Worm (Caenorhabditis elegans) whole organism, L1 larva: ENCODE measurements around the gene dap-3.
A peak's percentile ranks its signal among the peaks of the same experiment; 100 is the strongest.

ENCODE experiments used
- C16A3.4 ChIP-seq: fragments of 150-350 bp; optimal IDR thresholded peaks from 2 replicates; lab custom pipeline; 2014; ENCODE audit warnings: missing biosample characterization, missing genetic modification characterization
- C34B4.2 ChIP-seq: sonication (generic microtip); optimal IDR thresholded peaks from 2 replicates; lab custom pipeline; 2017; ENCODE audit warnings: mild to moderate bottlenecking, missing genetic modification characterization, missing compliant biosample characterization
- aha-1 ChIP-seq: fragments of 150-350 bp; optimal IDR thresholded peaks from 2 replicates; lab custom pipeline; 2014; ENCODE audit warnings: missing biosample characterization, missing genetic modification characterization
- alr-1 ChIP-seq: fragments of 200-800 bp; sonication (Bioruptor generic); optimal IDR thresholded peaks from 2 replicates; lab custom pipeline; 2018; ENCODE audit warnings: borderline replicate concordance, mild to moderate bottlenecking, missing genetic modification characterization, missing compliant biosample characterization
- aly-2 ChIP-seq: fragments of 150-350 bp; optimal IDR thresholded peaks from 2 replicates; lab custom pipeline; 2014; ENCODE audit warnings: missing biosample characterization, missing genetic modification characterization
- blmp-1 ChIP-seq: fragments of 150-350 bp; optimal IDR thresholded peaks from 2 replicates; lab custom pipeline; 2014; ENCODE audit warnings: missing biosample characterization, missing genetic modification characterization
- ceh-63 ChIP-seq: fragments of 200-800 bp; sonication (Bioruptor generic); optimal IDR thresholded peaks from 2 replicates; lab custom pipeline; 2018; ENCODE audit warnings: mild to moderate bottlenecking, missing genetic modification characterization, missing compliant biosample characterization
- ceh-82 ChIP-seq, 3 experiments: fragments of 150-350 bp in 1 of 3; sonication (generic microtip) in 2 of 3; optimal IDR thresholded peaks; 2 replicates each; lab custom pipeline; 2014 to 2017; ENCODE audit warnings: missing biosample characterization in 3 of 3, missing genetic modification characterization in 3 of 3
- dsc-1 ChIP-seq: sonication (generic microtip); optimal IDR thresholded peaks from 2 replicates; lab custom pipeline; 2016; ENCODE audit warnings: mild to moderate bottlenecking, missing genetic modification characterization, missing compliant biosample characterization
- efl-1 ChIP-seq, 4 experiments: fragments of 150-350 bp; optimal IDR thresholded peaks in 3 of 4; peaks in 1 of 4; 1 replicate in 1 of 4; 2 replicates in 3 of 4; lab custom pipeline; 2014; ENCODE audit warnings: missing biosample characterization in 2 of 4, missing genetic modification characterization in 2 of 4, missing genetic modification reagents in 2 of 4
- efl-3 ChIP-seq: fragments of 200-800 bp; sonication (Bioruptor generic); optimal IDR thresholded peaks from 2 replicates; lab custom pipeline; 2018; ENCODE audit warnings: mild to moderate bottlenecking, missing genetic modification characterization, missing compliant biosample characterization
- egl-13 ChIP-seq: sonication (generic microtip); optimal IDR thresholded peaks from 2 replicates; lab custom pipeline; 2016; ENCODE audit warnings: missing genotype, missing genetic modification reagents, missing genetic modification characterization, missing compliant biosample characterization
- elt-3 ChIP-seq, 6 experiments: fragments of 150-350 bp in 1 of 6; sonication (generic microtip); optimal IDR thresholded peaks; 2 replicates each; lab custom pipeline; 2017 to 2018; ENCODE audit warnings: missing biosample characterization in 6 of 6, missing genetic modification characterization in 6 of 6, inconsistent platforms in 1 of 6
- fkh-4 ChIP-seq: sonication (generic microtip); optimal IDR thresholded peaks from 2 replicates; lab custom pipeline; 2016; ENCODE audit warnings: missing compliant biosample characterization, missing genetic modification characterization, borderline replicate concordance
- fkh-8 ChIP-seq: sonication (generic microtip); optimal IDR thresholded peaks from 2 replicates; lab custom pipeline; 2016; ENCODE audit warnings: mild to moderate bottlenecking, missing genetic modification characterization, missing compliant biosample characterization
- fos-1 ChIP-seq: fragments of 150-350 bp; optimal IDR thresholded peaks from 2 replicates; lab custom pipeline; 2014; ENCODE audit warnings: missing biosample characterization, missing genetic modification characterization
- hlh-17 ChIP-seq: fragments of 200-800 bp; sonication (Bioruptor generic); optimal IDR thresholded peaks from 2 replicates; lab custom pipeline; 2018; ENCODE audit warnings: missing genetic modification characterization, mild to moderate bottlenecking, missing compliant biosample characterization, moderate library complexity, borderline replicate concordance
- hlh-4 ChIP-seq: sonication (generic microtip); optimal IDR thresholded peaks from 2 replicates; lab custom pipeline; 2016; ENCODE audit warnings: mild to moderate bottlenecking, missing genetic modification characterization, missing compliant biosample characterization
- hpl-2 ChIP-seq: fragments of 150-350 bp; optimal IDR thresholded peaks from 2 replicates; lab custom pipeline; 2014; ENCODE audit warnings: missing biosample characterization, missing genetic modification reagents, missing genetic modification characterization
- irx-1 ChIP-seq: sonication (generic microtip); optimal IDR thresholded peaks from 2 replicates; lab custom pipeline; 2016; ENCODE audit warnings: missing genetic modification characterization, missing compliant biosample characterization
- isw-1 ChIP-seq: fragments of 200-800 bp; sonication (Bioruptor generic); IDR thresholded peaks from 2 replicates; pipeline ENCODE4 v1.3.6; 2022; ENCODE audit warnings: missing genetic modification characterization, missing compliant biosample characterization
- jun-1 ChIP-seq: fragments of 150-350 bp; optimal IDR thresholded peaks from 2 replicates; lab custom pipeline; 2014; ENCODE audit warnings: missing biosample characterization, missing genetic modification reagents, missing genetic modification characterization
- lin-14 ChIP-seq: fragments of 200-800 bp; sonication (Bioruptor generic); optimal IDR thresholded peaks from 2 replicates; lab custom pipeline; 2018; ENCODE audit warnings: mild to moderate bottlenecking, missing genetic modification characterization, moderate library complexity, missing compliant biosample characterization
- lin-15B ChIP-seq: fragments of 150-350 bp; sonication (generic microtip); optimal IDR thresholded peaks from 3 replicates; lab custom pipeline; 2014; ENCODE audit warnings: missing biosample characterization, missing genetic modification characterization
- lin-35 ChIP-seq, 2 experiments: fragments of 150-350 bp; optimal IDR thresholded peaks; 2 replicates each; lab custom pipeline; 2014; ENCODE audit warnings: missing biosample characterization in 2 of 2, missing genetic modification characterization in 2 of 2, missing genetic modification reagents in 2 of 2
- lir-3 ChIP-seq: sonication (generic microtip); optimal IDR thresholded peaks from 2 replicates; lab custom pipeline; 2016; ENCODE audit warnings: mild to moderate bottlenecking, missing genetic modification characterization, moderate library complexity, missing compliant biosample characterization; ENCODE audit not compliant: poor library complexity
- mdl-1 ChIP-seq, 2 experiments: fragments of 150-350 bp; optimal IDR thresholded peaks; 2 replicates each; lab custom pipeline; 2014 to 2017; ENCODE audit warnings: missing biosample characterization in 2 of 2, missing genetic modification characterization in 2 of 2, inconsistent platforms in 1 of 2
- mef-2 ChIP-seq: fragments of 150-350 bp; optimal IDR thresholded peaks from 2 replicates; lab custom pipeline; 2014; ENCODE audit warnings: missing biosample characterization, missing genetic modification characterization
- mep-1 ChIP-seq: fragments of 150-350 bp; optimal IDR thresholded peaks from 2 replicates; lab custom pipeline; 2014; ENCODE audit warnings: missing biosample characterization, missing genetic modification characterization
- nhr-20 ChIP-seq: sonication (generic microtip); optimal IDR thresholded peaks from 2 replicates; lab custom pipeline; 2016; ENCODE audit warnings: mild to moderate bottlenecking, missing genetic modification characterization, missing compliant biosample characterization
- nhr-28 ChIP-seq: fragments of 150-350 bp; optimal IDR thresholded peaks from 2 replicates; lab custom pipeline; 2014; ENCODE audit warnings: missing biosample characterization, missing genetic modification characterization
- nhr-47 ChIP-seq: sonication (generic microtip); optimal IDR thresholded peaks from 2 replicates; lab custom pipeline; 2016; ENCODE audit warnings: mild to moderate bottlenecking, missing genetic modification characterization, moderate library complexity, missing compliant biosample characterization
- nhr-71 ChIP-seq: sonication (generic microtip); optimal IDR thresholded peaks from 2 replicates; lab custom pipeline; 2016; ENCODE audit warnings: mild to moderate bottlenecking, missing genetic modification characterization, moderate library complexity, missing compliant biosample characterization
- nhr-76 ChIP-seq: sonication (generic microtip); optimal IDR thresholded peaks from 2 replicates; lab custom pipeline; 2017; ENCODE audit warnings: missing biosample characterization, missing genetic modification characterization
- nhr-85 ChIP-seq: sonication (generic microtip); peaks from one replicate; lab custom pipeline; 2016; ENCODE audit warnings: missing genetic modification characterization, inconsistent platforms, missing compliant biosample characterization
- pag-3 ChIP-seq: sonication (generic microtip); optimal IDR thresholded peaks from 2 replicates; lab custom pipeline; 2017; ENCODE audit warnings: missing genetic modification characterization, mild to moderate bottlenecking, missing compliant biosample characterization, antibody characterized with exemption, borderline replicate concordance; ENCODE audit not compliant: insufficient read depth
- pax-3 ChIP-seq: fragments of 200-800 bp; sonication (Bioruptor generic); optimal IDR thresholded peaks from 2 replicates; lab custom pipeline; 2018; ENCODE audit warnings: mild to moderate bottlenecking, missing genetic modification characterization, moderate library complexity, missing compliant biosample characterization
- pqm-1 ChIP-seq: sonication (generic microtip); optimal IDR thresholded peaks from 3 replicates; lab custom pipeline; 2017; ENCODE audit warnings: missing biosample characterization, missing genetic modification characterization
- skn-1 ChIP-seq: fragments of 150-350 bp; optimal IDR thresholded peaks from 2 replicates; lab custom pipeline; 2014; ENCODE audit warnings: missing biosample characterization, missing genetic modification characterization
- snpc-4 ChIP-seq: fragments of 150-350 bp; optimal IDR thresholded peaks from 2 replicates; lab custom pipeline; 2014; ENCODE audit warnings: missing biosample characterization, missing genetic modification characterization
- snu-23 ChIP-seq: sonication (generic microtip); optimal IDR thresholded peaks from 2 replicates; lab custom pipeline; 2016; ENCODE audit warnings: missing genetic modification characterization, missing compliant biosample characterization
- sox-4 ChIP-seq: sonication (generic microtip); optimal IDR thresholded peaks from 2 replicates; lab custom pipeline; 2016; ENCODE audit warnings: missing genetic modification characterization, missing compliant biosample characterization
- sptf-1 ChIP-seq: fragments of 150-350 bp; optimal IDR thresholded peaks from 2 replicates; lab custom pipeline; 2014; ENCODE audit warnings: missing biosample characterization, missing genetic modification characterization
- swsn-7 ChIP-seq: sonication (generic microtip); optimal IDR thresholded peaks from 2 replicates; lab custom pipeline; 2016; ENCODE audit warnings: missing genetic modification characterization, missing compliant biosample characterization
- unc-130 ChIP-seq: fragments of 150-350 bp; optimal IDR thresholded peaks from 2 replicates; lab custom pipeline; 2017; ENCODE audit warnings: missing biosample characterization, missing genetic modification characterization, inconsistent platforms
- unc-86 ChIP-seq: sonication (generic microtip); optimal IDR thresholded peaks from 2 replicates; lab custom pipeline; 2016; ENCODE audit warnings: missing genetic modification characterization, missing compliant biosample characterization
- xbp-1 ChIP-seq: sonication (generic microtip); optimal IDR thresholded peaks from 2 replicates; lab custom pipeline; 2016; ENCODE audit warnings: missing genetic modification characterization, missing compliant biosample characterization
- zip-4 ChIP-seq: fragments of 200-800 bp; sonication (Bioruptor generic); optimal IDR thresholded peaks from 2 replicates; lab custom pipeline; 2018; ENCODE audit warnings: mild to moderate bottlenecking, missing genetic modification characterization, moderate library complexity, missing compliant biosample characterization
- ztf-11 ChIP-seq, 2 experiments: sonication (generic microtip); optimal IDR thresholded peaks; 2 replicates each; lab custom pipeline; 2016 to 2017; ENCODE audit warnings: missing genetic modification characterization in 2 of 2, missing biosample characterization in 1 of 2, missing compliant biosample characterization in 1 of 2

Gene dap-3

ce11 chrII:10554972-10555371 is 26.0 kb upstream of the dap-3 start, which contains the start of gene mnk-1:
mnk-1 (minus strand) TSS chrII:10555044.
- TF ChIP-seq ztf-11 (tag; optimal IDR thresholded peaks at IDR 0.05; lab: Kevin White, UChicago) = peak in 1 of 2 experiments; percentile 39
- TF ChIP-seq hlh-17 (GFP tag; lab: Kevin White, UChicago) = no peak
- TF ChIP-seq hpl-2 = no peak
- TF ChIP-seq nhr-71 = no peak
- no peak for TF ChIP-seq isw-1

- TF ChIP-seq mef-2 (no peak), xbp-1 (tag; lab: Kevin White, UChicago) (peak; percentile 55), elt-3 (tag; optimal IDR thresholded peaks at IDR 0.05; lab: Kevin White, UChicago) (peak in 2 of 6 experiments; percentile 37 to 61), efl-3 (GFP tag; lab: Kevin White, UChicago) (no peak), swsn-7 (peak; percentile 62), nhr-47 (peak; percentile 64), efl-1 (optimal IDR thresholded peaks at IDR 0.05; lab: Kevin White, UChicago) (peak; percentile 40 to 56), efl-1 (GFP tag; optimal IDR thresholded peaks at IDR 0.05 in 1 of 2; lab: Kevin White, UChicago) (peak in 1 of 2 experiments; percentile 93), nhr-20 (tag; lab: Kevin White, UChicago) (peak; percentile 80), sptf-1 (tag; lab: Kevin White, UChicago) (no peak), mdl-1 (tag; optimal IDR thresholded peaks at IDR 0.05; lab: Kevin White, UChicago) (peak in 1 of 2 experiments; percentile 61), zip-4 (GFP tag; lab: Kevin White, UChicago) (no peak), egl-13 (tag; lab: Kevin White, UChicago) (no peak), pax-3 (tag; lab: Kevin White, UChicago) (no peak), hlh-17 (GFP tag; lab: Kevin White, UChicago) (no peak), lin-35 (GFP tag; optimal IDR thresholded peaks at IDR 0.05; lab: Kevin White, UChicago) (peak; percentile 25 to 73), fkh-4 (tag; lab: Kevin White, UChicago) (peak; percentile 47), fkh-8 (tag; lab: Kevin White, UChicago) (no peak), ceh-82 (tag; optimal IDR thresholded peaks at IDR 0.05; lab: Kevin White, UChicago) (peak in 1 of 3 experiments; percentile 17), unc-130 (tag; lab: Kevin White, UChicago) (peak; percentile 65), C34B4.2 (tag; lab: Kevin White, UChicago) (no peak), hlh-4 (tag; lab: Kevin White, UChicago) (no peak), blmp-1 (tag; lab: Kevin White, UChicago) (peak; percentile 85), pag-3 (tag; lab: Kevin White, UChicago) (no peak), lin-14 (peak; percentile 89), ceh-63 (GFP tag; lab: Kevin White, UChicago) (no peak), mep-1 (tag; lab: Kevin White, UChicago) (peak; percentile 81), nhr-85 (tag; lab: Kevin White, UChicago) (peak; percentile 97), dsc-1 (peak; percentile 37), lin-15B (tag; lab: Kevin White, UChicago) (no peak), snu-23 (peak; percentile 80), sox-4 (tag; lab: Kevin White, UChicago) (no peak), aha-1 (peak; percentile 44), C16A3.4 (tag; lab: Kevin White, UChicago) (peak; percentile 10), snpc-4 (tag; lab: Kevin White, UChicago) (peak; percentile 25), unc-86 (tag; lab: Kevin White, UChicago) (no peak), skn-1 (peak; percentile 57), irx-1 (tag; lab: Kevin White, UChicago) (peak; percentile 18), pqm-1 (tag; lab: Kevin White, UChicago) (no peak), lir-3 (tag; lab: Kevin White, UChicago) (peak; percentile 46), jun-1 (peak; percentile 0), aly-2 (no peak), fos-1 (no peak), nhr-76 (tag; lab: Kevin White, UChicago) (no peak), nhr-28 (tag; lab: Kevin White, UChicago) (no peak), alr-1 (no peak)
These were observed 25.4 kb upstream of the dap-3 start for ce11 chrII:10555484-10556075.
